Worm (Caenorhabditis elegans) whole organism, mixed stage, embryonic: ENCODE measurements around the gene asp-17.

Experiments
- ces-1 ChIP-seq: fragments of 150-350 bp; optimal IDR thresholded peaks from 2 replicates; lab custom pipeline; 2014; ENCODE audit warnings: missing biosample characterization, missing genetic modification reagents, missing genetic modification characterization
- elt-1 ChIP-seq: sonication (generic microtip); optimal IDR thresholded peaks from 2 replicates; lab custom pipeline; 2017; ENCODE audit warnings: missing genetic modification characterization, mild to moderate bottlenecking, missing compliant biosample characterization, antibody characterized with exemption, moderate library complexity, borderline replicate concordance; ENCODE audit not compliant: insufficient read depth
- elt-3 ChIP-seq: fragments of 150-350 bp; optimal IDR thresholded peaks from 2 replicates; lab custom pipeline; 2014; ENCODE audit warnings: missing biosample characterization, missing genetic modification characterization
- mep-1 ChIP-seq: fragments of 150-350 bp; optimal IDR thresholded peaks from 2 replicates; lab custom pipeline; 2017; ENCODE audit warnings: missing biosample characterization, missing genetic modification reagents, missing genetic modification characterization, inconsistent platforms
- snpc-4 ChIP-seq: fragments of 150-350 bp; optimal IDR thresholded peaks from 2 replicates; lab custom pipeline; 2014; ENCODE audit warnings: missing biosample characterization, missing genetic modification characterization
- unc-62 ChIP-seq: fragments of 150-350 bp; optimal IDR thresholded peaks from 2 replicates; lab custom pipeline; 2014; ENCODE audit warnings: missing biosample characterization, missing genetic modification reagents, missing genetic modification characterization

ce11 chrV:19063326-19063725 lies 26.2 kb upstream of the asp-17 start:
- no peak for TF ChIP-seq ces-1 (GFP tag; lab: Kevin White, UChicago)
- no peak for TF ChIP-seq unc-62 (GFP tag; lab: Kevin White, UChicago)
- no peak for TF ChIP-seq elt-3 (tag; lab: Kevin White, UChicago)
- no peak for TF ChIP-seq elt-1 (tag; lab: Kevin White, UChicago)
- no peak for TF ChIP-seq mep-1
- no peak for TF ChIP-seq snpc-4 (tag; lab: Kevin White, UChicago)
